Worm (Caenorhabditis elegans) whole organism, L2 larva: ENCODE results near the gene nhr-10.

Source experiments
- C34F6.9 ChIP-seq: fragments of 150-350 bp; optimal IDR thresholded peaks from 2 replicates; lab custom pipeline; 2014; ENCODE audit warnings: missing biosample characterization, missing genetic modification characterization
- F13H6.1 ChIP-seq: sonication (generic microtip); optimal IDR thresholded peaks from 2 replicates; lab custom pipeline; 2016; ENCODE audit warnings: missing genetic modification characterization, missing compliant biosample characterization
- R02D3.7 ChIP-seq: fragments of 150-350 bp; optimal IDR thresholded peaks from 2 replicates; lab custom pipeline; 2014; ENCODE audit warnings: missing biosample characterization, missing genetic modification characterization
- Y55F3AM.14 ChIP-seq: fragments of 200-800 bp; sonication (Bioruptor generic); optimal IDR thresholded peaks from 2 replicates; lab custom pipeline; 2018; ENCODE audit warnings: mild to moderate bottlenecking, missing genetic modification characterization, missing compliant biosample characterization
- ZK546.5 ChIP-seq: sonication (generic microtip); optimal IDR thresholded peaks from 2 replicates; lab custom pipeline; 2017; ENCODE audit warnings: missing biosample characterization, missing genetic modification characterization
- alr-1 ChIP-seq: fragments of 150-350 bp; optimal IDR thresholded peaks from 2 replicates; lab custom pipeline; 2014; ENCODE audit warnings: missing biosample characterization, missing genetic modification characterization
- aly-2 ChIP-seq: fragments of 150-350 bp; optimal IDR thresholded peaks from 2 replicates; lab custom pipeline; 2014; ENCODE audit warnings: missing biosample characterization, missing genetic modification characterization
- ama-1 ChIP-seq: fragments of 150-350 bp; optimal IDR thresholded peaks from 2 replicates; lab custom pipeline; 2018; ENCODE audit warnings: inconsistent platforms
- blmp-1 ChIP-seq: sonication (generic microtip); optimal IDR thresholded peaks from 2 replicates; lab custom pipeline; 2017; ENCODE audit warnings: missing genetic modification characterization, mild to moderate bottlenecking, missing compliant biosample characterization, antibody characterized with exemption, moderate library complexity; ENCODE audit not compliant: insufficient read depth
- ceh-82 ChIP-seq: fragments of 150-350 bp; optimal IDR thresholded peaks from 2 replicates; lab custom pipeline; 2014; ENCODE audit warnings: missing biosample characterization, missing genetic modification characterization
- egl-27 ChIP-seq: sonication (generic microtip); optimal IDR thresholded peaks from 3 replicates; lab custom pipeline; 2017; ENCODE audit warnings: missing biosample characterization, missing genetic modification reagents, missing genetic modification characterization
- elt-1 ChIP-seq: fragments of 150-350 bp; optimal IDR thresholded peaks from 2 replicates; lab custom pipeline; 2014; ENCODE audit warnings: missing biosample characterization, missing genetic modification characterization
- elt-3 ChIP-seq: sonication (generic microtip); optimal IDR thresholded peaks from 2 replicates; lab custom pipeline; 2017; ENCODE audit warnings: missing biosample characterization, missing genetic modification characterization
- lin-13 ChIP-seq: fragments of 150-350 bp; optimal IDR thresholded peaks from 2 replicates; lab custom pipeline; 2014; ENCODE audit warnings: missing biosample characterization, missing genetic modification reagents, missing genetic modification characterization
- lsy-2 ChIP-seq, 2 experiments: fragments of 150-350 bp in 1 of 2; sonication (generic microtip) in 1 of 2; optimal IDR thresholded peaks; 2 replicates each; lab custom pipeline; 2014 to 2017; ENCODE audit warnings: missing biosample characterization in 2 of 2, missing genetic modification characterization in 2 of 2
- mbf-1 ChIP-seq: sonication (generic microtip); optimal IDR thresholded peaks from 2 replicates; lab custom pipeline; 2017; ENCODE audit warnings: missing biosample characterization, missing genetic modification characterization
- mdl-1 ChIP-seq, 2 experiments: fragments of 150-350 bp in 1 of 2; sonication (generic microtip) in 1 of 2; optimal IDR thresholded peaks; 2 replicates each; lab custom pipeline; 2017; ENCODE audit warnings: missing biosample characterization in 2 of 2, missing genetic modification characterization in 2 of 2
- nhr-10 ChIP-seq: sonication (generic microtip); optimal IDR thresholded peaks from 2 replicates; lab custom pipeline; 2017; ENCODE audit warnings: missing biosample characterization, missing genetic modification characterization
- nhr-11 ChIP-seq: fragments of 150-350 bp; optimal IDR thresholded peaks from 2 replicates; lab custom pipeline; 2014; ENCODE audit warnings: missing biosample characterization, missing genetic modification characterization
- nhr-12 ChIP-seq: fragments of 150-350 bp; optimal IDR thresholded peaks from 2 replicates; lab custom pipeline; 2014; ENCODE audit warnings: missing biosample characterization, missing genetic modification characterization
- nhr-129 ChIP-seq: fragments of 150-350 bp; optimal IDR thresholded peaks from 2 replicates; lab custom pipeline; 2014; ENCODE audit warnings: missing biosample characterization, missing genetic modification characterization
- nhr-21 ChIP-seq: fragments of 150-350 bp; optimal IDR thresholded peaks from 2 replicates; lab custom pipeline; 2014; ENCODE audit warnings: missing biosample characterization, missing genetic modification characterization
- nhr-23 ChIP-seq: fragments of 150-350 bp; optimal IDR thresholded peaks from 2 replicates; lab custom pipeline; 2014; ENCODE audit warnings: missing biosample characterization, missing genetic modification reagents, missing genetic modification characterization
- nhr-25 ChIP-seq: fragments of 150-350 bp; sonication (generic microtip); optimal IDR thresholded peaks from 3 replicates; lab custom pipeline; 2014; ENCODE audit warnings: missing biosample characterization, missing genetic modification characterization
- nhr-6 ChIP-seq: fragments of 150-350 bp; optimal IDR thresholded peaks from 2 replicates; lab custom pipeline; 2014; ENCODE audit warnings: missing biosample characterization, missing genetic modification characterization
- nhr-77 ChIP-seq: fragments of 150-350 bp; optimal IDR thresholded peaks from 2 replicates; lab custom pipeline; 2014; ENCODE audit warnings: missing biosample characterization, missing genetic modification characterization
- sem-4 ChIP-seq: fragments of 150-350 bp; optimal IDR thresholded peaks from 2 replicates; lab custom pipeline; 2014; ENCODE audit warnings: missing biosample characterization, missing genetic modification reagents, missing genetic modification characterization
- skn-1 ChIP-seq: sonication (generic microtip); optimal IDR thresholded peaks from 2 replicates; lab custom pipeline; 2017; ENCODE audit warnings: missing biosample characterization, missing genetic modification characterization
- sma-3 ChIP-seq: sonication (generic microtip); optimal IDR thresholded peaks from 2 replicates; lab custom pipeline; 2016; ENCODE audit warnings: missing genetic modification reagents, missing genetic modification characterization, missing compliant biosample characterization
- sma-9 ChIP-seq, 2 experiments: fragments of 150-350 bp in 1 of 2; sonication (generic microtip) in 1 of 2; optimal IDR thresholded peaks; 2 replicates each; lab custom pipeline; 2014 to 2016; ENCODE audit warnings: missing genetic modification characterization in 2 of 2, mild to moderate bottlenecking in 1 of 2, missing biosample characterization in 1 of 2, missing compliant biosample characterization in 1 of 2, missing genetic modification reagents in 1 of 2, moderate library complexity in 1 of 2
- snpc-4 ChIP-seq: fragments of 150-350 bp; optimal IDR thresholded peaks from 2 replicates; lab custom pipeline; 2014; ENCODE audit warnings: missing biosample characterization, missing genetic modification characterization
- unc-55 ChIP-seq: fragments of 150-350 bp; sonication (generic microtip); optimal IDR thresholded peaks from 3 replicates; lab custom pipeline; 2014; ENCODE audit warnings: missing biosample characterization, missing genetic modification reagents, missing genetic modification characterization
- unc-62 ChIP-seq: fragments of 150-350 bp; optimal IDR thresholded peaks from 2 replicates; lab custom pipeline; 2014; ENCODE audit warnings: missing biosample characterization, missing genetic modification reagents, missing genetic modification characterization
- zag-1 ChIP-seq: fragments of 150-350 bp; optimal IDR thresholded peaks from 2 replicates; lab custom pipeline; 2014; ENCODE audit warnings: missing biosample characterization, missing genetic modification characterization
- ztf-1 ChIP-seq: fragments of 200-800 bp; sonication (Bioruptor generic); conservative IDR thresholded peaks from 2 replicates; pipeline ENCODE4 v1.3.6; 2022; ENCODE audit warnings: missing genetic modification characterization, missing compliant biosample characterization
- ztf-11 ChIP-seq: sonication (generic microtip); optimal IDR thresholded peaks from 2 replicates; lab custom pipeline; 2017; ENCODE audit warnings: missing biosample characterization, missing genetic modification characterization

Gene nhr-10

ce11 chrIII:7100001-7100400 is 15.2 kb downstream of the nhr-10 start, which contains the start of gene ZK418.11:
TSS of gene ZK418.11 (plus strand) at chrIII:7100289.
- no peak for TF ChIP-seq ztf-1 (GFP tag; lab: Robert Waterston, UW)
- TF ChIP-seq snpc-4 (tag; lab: Kevin White, UChicago): no peak
- TF ChIP-seq blmp-1 (tag; lab: Kevin White, UChicago): no peak
- TF ChIP-seq mdl-1 (tag; optimal IDR thresholded peaks at IDR 0.05; lab: Kevin White, UChicago): no peak
- TF ChIP-seq zag-1 (tag; lab: Kevin White, UChicago): no peak
- no peak for TF ChIP-seq ama-1 (lab: Kevin White, UChicago)
- TF ChIP-seq skn-1 (tag; lab: Kevin White, UChicago): no peak
- no peak for TF ChIP-seq R02D3.7 (tag; lab: Kevin White, UChicago)
- TF ChIP-seq mbf-1: no peak

DNA sequence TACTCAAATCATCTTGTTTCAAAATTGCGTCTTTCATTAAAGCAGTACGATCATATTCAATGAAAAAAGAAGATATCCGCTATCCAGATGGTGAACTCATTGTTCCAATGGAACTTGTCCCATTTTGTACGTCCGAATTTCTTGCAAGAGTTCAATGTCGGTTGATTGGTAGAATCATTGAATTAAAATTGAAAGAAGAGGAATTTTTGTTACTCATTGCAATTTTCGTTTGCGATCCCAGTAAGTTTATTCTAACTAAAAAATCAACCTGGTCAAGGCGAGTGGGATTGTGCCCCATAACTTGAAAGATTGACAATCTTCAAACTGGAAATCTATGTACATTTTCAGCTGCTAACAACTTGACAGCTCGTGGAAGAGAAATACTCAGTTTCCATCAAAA is 18.8 kb downstream of the nhr-10 start:
- TF ChIP-seq nhr-77 (tag; lab: Kevin White, UChicago): no peak
- no peak for TF ChIP-seq lsy-2 (tag; optimal IDR thresholded peaks at IDR 0.05; lab: Kevin White, UChicago)
- TF ChIP-seq Y55F3AM.14 (GFP tag; lab: Kevin White, UChicago): no peak
- TF ChIP-seq sma-3: no peak

ce11 chrIII:7095156-7095555 is 20.1 kb downstream of the nhr-10 start, which contains the start of gene nhr-9:
TSS of gene nhr-9 (plus strand) at chrIII:7095462.
- TF ChIP-seq sma-9 (GFP tag; optimal IDR thresholded peaks at IDR 0.05; lab: Kevin White, UChicago) (peak; percentile 20), sma-9 (tag; optimal IDR thresholded peaks at IDR 0.05; lab: Kevin White, UChicago) (no peak), sma-3 (no peak), lsy-2 (tag; optimal IDR thresholded peaks at IDR 0.05; lab: Kevin White, UChicago) (peak in 1 of 2 experiments; percentile 4)

- TF ChIP-seq alr-1 (tag; lab: Kevin White, UChicago) (no peak), unc-62 (GFP tag; lab: Kevin White, UChicago) (no peak), ztf-11 (tag; lab: Kevin White, UChicago) (no peak), elt-3 (tag; lab: Kevin White, UChicago) (no peak), nhr-23 (tag; lab: Kevin White, UChicago) (no peak), Y55F3AM.14 (GFP tag; lab: Kevin White, UChicago) (no peak), zag-1 (tag; lab: Kevin White, UChicago) (no peak), nhr-25 (tag; lab: Kevin White, UChicago) (no peak), ceh-82 (tag; lab: Kevin White, UChicago) (no peak), lin-13 (GFP tag; lab: Kevin White, UChicago) (no peak), ZK546.5 (no peak), nhr-12 (no peak)
Measured at ce11 chrIII:7091042-7091441, 24.2 kb downstream of the nhr-10 start, which contains the start of gene ZK418.2. TSS of gene ZK418.2 (plus strand) at chrIII:7091342.

- TF ChIP-seq C34F6.9 (tag; lab: Kevin White, UChicago) (peak; percentile 33), lsy-2 (tag; optimal IDR thresholded peaks at IDR 0.05; lab: Kevin White, UChicago) (peak in 1 of 2 experiments; percentile 16), ama-1 (lab: Kevin White, UChicago) (no peak), egl-27 (tag; lab: Kevin White, UChicago) (no peak), aly-2 (no peak), nhr-21 (tag; lab: Kevin White, UChicago) (peak; percentile 16), sma-9 (GFP tag; optimal IDR thresholded peaks at IDR 0.05; lab: Kevin White, UChicago) (peak; percentile 5), sma-9 (tag; optimal IDR thresholded peaks at IDR 0.05; lab: Kevin White, UChicago) (no peak), elt-1 (tag; lab: Kevin White, UChicago) (no peak), F13H6.1 (tag; lab: Kevin White, UChicago) (no peak), nhr-6 (tag; lab: Kevin White, UChicago) (no peak), mbf-1 (no peak), ztf-11 (tag; lab: Kevin White, UChicago) (no peak), ZK546.5 (no peak), nhr-77 (tag; lab: Kevin White, UChicago) (no peak), alr-1 (tag; lab: Kevin White, UChicago) (no peak), blmp-1 (tag; lab: Kevin White, UChicago) (no peak), skn-1 (tag; lab: Kevin White, UChicago) (no peak), unc-55 (no peak), Y55F3AM.14 (GFP tag; lab: Kevin White, UChicago) (no peak), nhr-129 (tag; lab: Kevin White, UChicago) (no peak), elt-3 (tag; lab: Kevin White, UChicago) (no peak), sma-3 (no peak), sem-4 (tag; lab: Kevin White, UChicago) (no peak), nhr-10 (no peak), nhr-12 (no peak), nhr-11 (tag; lab: Kevin White, UChicago) (no peak)
Measured at ce11 chrIII:7090545-7090944, 24.7 kb downstream of the nhr-10 start, which contains the start of gene ZK418.10. TSS of gene ZK418.10 (minus strand) at chrIII:7090692.
